Fruit fly (Drosophila melanogaster): ENCODE results near the gene CG33493.

CG33493 gene

dm6 chr3L:10656451-10657198 is 36.3 kb downstream of the CG33493 start:
- TF ChIP-seq cic (GFP tag; optimal IDR thresholded peaks at IDR 0.05) (peak; percentile 22), CG7101 (tag; optimal IDR thresholded peaks at IDR 0.05) (peak; percentile 39), ovo (GFP tag; optimal IDR thresholded peaks at IDR 0.05) (peak; percentile 41), bab1 (GFP tag; optimal IDR thresholded peaks at IDR 0.05) (no peak), Mnt (GFP tag; optimal IDR thresholded peaks at IDR 0.05) (peak; percentile 48), kay (GFP tag; ENCODE audit: borderline replicate concordance) (peak; percentile 85), CG7045 (GFP tag; optimal IDR thresholded peaks at IDR 0.05) (peak; percentile 30), tj (GFP tag; optimal IDR thresholded peaks at IDR 0.05) (no peak), Crg-1 (GFP tag; optimal IDR thresholded peaks at IDR 0.05) (peak; percentile 53), CG12768 (GFP tag; optimal IDR thresholded peaks at IDR 0.05) (no peak)

DNA sequence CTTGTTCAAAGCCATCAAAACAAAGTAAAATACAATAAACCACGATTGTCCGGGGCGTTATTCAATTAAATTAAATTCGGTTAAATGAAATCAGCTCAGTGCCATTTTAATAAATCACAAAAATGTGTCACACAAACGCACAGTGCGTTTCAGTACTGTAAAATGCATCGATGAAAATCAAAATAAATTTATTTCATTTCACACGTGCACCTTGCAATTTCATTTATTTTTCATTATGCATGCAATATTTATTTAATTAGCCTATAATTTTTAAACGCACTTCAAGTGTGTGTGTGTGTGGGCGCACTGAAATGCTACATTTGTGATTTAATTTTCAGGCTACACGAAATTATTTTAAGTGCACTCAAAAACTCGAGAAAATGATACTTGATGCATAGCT is 38.5 kb downstream of the CG33493 start:
- no peak for TF ChIP-seq Mnt (GFP tag; optimal IDR thresholded peaks at IDR 0.05)
- TF ChIP-seq tj (GFP tag; optimal IDR thresholded peaks at IDR 0.05), result no peak
- TF ChIP-seq CG5204 (GFP tag; optimal IDR thresholded peaks at IDR 0.05), result no peak
- no peak for TF ChIP-seq CG33017 (tag; optimal IDR thresholded peaks at IDR 0.05)
- TF ChIP-seq kay (GFP tag; ENCODE audit: borderline replicate concordance), result peak; percentile 70
- TF ChIP-seq bab1 (GFP tag; optimal IDR thresholded peaks at IDR 0.05), result no peak

DNA sequence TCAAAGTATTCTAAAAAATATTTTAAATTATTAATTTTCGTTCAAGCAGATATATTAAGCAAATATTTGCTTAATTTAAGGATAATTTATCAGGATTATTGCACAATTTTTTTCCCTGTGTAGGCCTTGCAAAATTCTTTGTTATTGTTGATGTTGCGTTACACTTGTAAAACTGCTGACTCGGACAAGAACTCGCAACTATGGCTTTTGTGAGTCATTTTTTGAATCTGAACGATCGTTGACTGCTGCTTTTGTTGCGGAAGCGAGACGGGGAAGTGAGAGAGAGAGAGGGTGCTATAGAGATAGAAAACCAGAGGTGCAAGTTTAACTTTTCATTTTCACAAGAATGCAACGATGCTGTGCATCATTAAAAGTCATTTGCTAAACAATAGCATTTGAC is 40.5 kb downstream of the CG33493 start:
- TF ChIP-seq Clk (GFP tag; optimal IDR thresholded peaks at IDR 0.05), result no peak
- TF ChIP-seq CG12768 (GFP tag; optimal IDR thresholded peaks at IDR 0.05), result no peak
- TF ChIP-seq tj (GFP tag; optimal IDR thresholded peaks at IDR 0.05), result peak; percentile 75
- no peak for TF ChIP-seq CG14711 (tag; optimal IDR thresholded peaks at IDR 0.05)

DNA sequence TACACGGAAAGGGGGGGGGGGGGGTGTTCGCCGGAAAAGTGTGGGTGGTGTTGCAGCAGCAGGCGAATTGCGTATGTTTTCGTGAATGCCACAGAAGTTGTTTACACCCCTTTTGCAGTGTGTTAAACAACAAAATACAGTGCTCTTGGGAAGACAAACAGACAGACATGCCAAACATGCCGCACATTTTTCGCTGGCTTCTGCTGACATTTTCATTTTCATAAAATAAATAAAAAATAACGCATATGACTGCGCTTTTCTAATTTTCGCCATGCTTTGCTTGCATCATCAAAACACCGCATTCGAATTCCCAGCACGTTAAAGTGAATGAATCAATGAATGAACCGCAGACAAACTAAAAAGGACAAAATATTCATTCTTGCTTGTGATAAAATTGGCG is 41.7 kb downstream of the CG33493 start:
- TF ChIP-seq pad (GFP tag; optimal IDR thresholded peaks at IDR 0.05) (no peak), toe (GFP tag; optimal IDR thresholded peaks at IDR 0.05) (no peak), tj (GFP tag; optimal IDR thresholded peaks at IDR 0.05) (peak; percentile 95), CG5204 (GFP tag; optimal IDR thresholded peaks at IDR 0.05) (no peak), cic (GFP tag; optimal IDR thresholded peaks at IDR 0.05) (no peak), ovo (GFP tag; optimal IDR thresholded peaks at IDR 0.05) (no peak), kay (GFP tag; ENCODE audit: borderline replicate concordance) (no peak), CG14711 (tag; optimal IDR thresholded peaks at IDR 0.05) (no peak)

DNA sequence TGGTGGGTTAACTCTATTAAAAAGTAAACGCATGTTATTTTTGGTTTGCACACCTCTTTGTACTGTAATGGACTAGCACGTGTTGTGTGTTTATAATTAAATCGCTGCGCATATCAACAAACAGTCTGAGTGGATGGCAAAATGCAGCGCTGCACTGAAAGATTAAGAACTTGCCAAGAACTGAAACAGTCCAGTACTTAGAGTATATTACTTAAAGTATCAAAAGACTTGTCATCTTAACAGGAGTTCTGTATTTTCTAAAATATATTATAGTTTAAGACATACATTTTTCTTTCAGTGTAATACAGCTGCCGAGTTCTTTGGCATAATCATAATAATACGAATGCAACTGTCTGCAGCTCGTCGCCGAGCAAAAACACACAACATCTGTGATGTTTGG is 44.5 kb downstream of the CG33493 start:
- TF ChIP-seq kay (GFP tag; ENCODE audit: borderline replicate concordance), result no peak
- TF ChIP-seq Mnt (GFP tag; optimal IDR thresholded peaks at IDR 0.05), result no peak
- TF ChIP-seq CG1620 (GFP tag; optimal IDR thresholded peaks at IDR 0.05), result no peak
- TF ChIP-seq Crg-1 (GFP tag; optimal IDR thresholded peaks at IDR 0.05), result no peak
- TF ChIP-seq toe (GFP tag; optimal IDR thresholded peaks at IDR 0.05), result no peak
- TF ChIP-seq pad (GFP tag; optimal IDR thresholded peaks at IDR 0.05), result no peak
- TF ChIP-seq Hr96 (GFP tag; optimal IDR thresholded peaks at IDR 0.05), result no peak
- no peak for TF ChIP-seq cic (GFP tag; optimal IDR thresholded peaks at IDR 0.05)
- no peak for TF ChIP-seq CG5204 (GFP tag; optimal IDR thresholded peaks at IDR 0.05)
- TF ChIP-seq cnc (optimal IDR thresholded peaks at IDR 0.05), result no peak
- TF ChIP-seq tj (GFP tag; optimal IDR thresholded peaks at IDR 0.05), result no peak
- no peak for TF ChIP-seq CG7045 (GFP tag; optimal IDR thresholded peaks at IDR 0.05)
- no peak for TF ChIP-seq bab1 (GFP tag; optimal IDR thresholded peaks at IDR 0.05)
- no peak for TF ChIP-seq CG33017 (tag; optimal IDR thresholded peaks at IDR 0.05)
- no peak for TF ChIP-seq ovo (GFP tag; optimal IDR thresholded peaks at IDR 0.05)
- TF ChIP-seq CG14711 (tag; optimal IDR thresholded peaks at IDR 0.05), result no peak
- no peak for TF ChIP-seq CG11617 (GFP tag; optimal IDR thresholded peaks at IDR 0.05)

- no peak for TF ChIP-seq CG11617 (GFP tag; optimal IDR thresholded peaks at IDR 0.05)
- no peak for TF ChIP-seq CG33017 (tag; optimal IDR thresholded peaks at IDR 0.05)
- TF ChIP-seq Clk (GFP tag; optimal IDR thresholded peaks at IDR 0.05), result no peak
- no peak for TF ChIP-seq CG5204 (GFP tag; optimal IDR thresholded peaks at IDR 0.05)
Observed at dm6 chr3L:10647158-10647557, 45.8 kb downstream of the CG33493 start.

dm6 chr3L:10645965-10646364 is 47.0 kb downstream of the CG33493 start:
- no peak for TF ChIP-seq Hr96 (GFP tag; optimal IDR thresholded peaks at IDR 0.05)
- no peak for TF ChIP-seq Clk (GFP tag; optimal IDR thresholded peaks at IDR 0.05)
- TF ChIP-seq CG33017 (tag; optimal IDR thresholded peaks at IDR 0.05), result no peak

DNA sequence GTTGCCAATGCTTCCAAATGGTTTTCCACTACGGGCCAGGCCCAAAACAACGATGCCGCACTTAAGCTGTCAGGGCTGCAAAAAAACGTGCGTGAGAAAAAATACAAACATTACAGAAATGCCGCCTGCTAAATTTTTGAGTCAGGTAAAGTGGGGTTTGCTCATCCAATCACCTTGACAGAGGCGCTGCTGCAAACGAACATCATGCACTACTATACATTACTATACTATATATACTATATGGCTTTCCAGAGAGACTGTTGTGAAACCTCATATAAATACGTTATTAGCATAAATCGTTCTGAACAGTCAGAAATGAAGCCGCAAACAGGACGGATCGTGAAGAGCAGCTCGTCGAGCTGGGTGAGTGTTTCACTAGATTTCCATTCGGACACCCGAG is 49.7 kb downstream of the CG33493 start, which contains the start of gene CG14153:
Gene CG14153 (plus strand): TSS at position 301 of the 400 bp plus-strand sequence.
- TF ChIP-seq CG7045 (GFP tag; optimal IDR thresholded peaks at IDR 0.05) (no peak), CG1620 (GFP tag; optimal IDR thresholded peaks at IDR 0.05) (no peak), Crg-1 (GFP tag; optimal IDR thresholded peaks at IDR 0.05) (no peak), pad (GFP tag; optimal IDR thresholded peaks at IDR 0.05) (no peak), CG7101 (tag; optimal IDR thresholded peaks at IDR 0.05) (no peak), CG12768 (GFP tag; optimal IDR thresholded peaks at IDR 0.05) (no peak), CG14711 (tag; optimal IDR thresholded peaks at IDR 0.05) (no peak), kay (GFP tag; ENCODE audit: borderline replicate concordance) (no peak), tj (GFP tag; optimal IDR thresholded peaks at IDR 0.05) (no peak), CG11617 (GFP tag; optimal IDR thresholded peaks at IDR 0.05) (no peak), cnc (optimal IDR thresholded peaks at IDR 0.05) (no peak), cic (GFP tag; optimal IDR thresholded peaks at IDR 0.05) (no peak), Clk (GFP tag; optimal IDR thresholded peaks at IDR 0.05) (no peak)
